Worm (Caenorhabditis elegans) whole organism, L2 larva: ENCODE measurements around the gene lsm-3.

ENCODE experiments used
- ama-1 ChIP-seq: fragments of 150-350 bp; optimal IDR thresholded peaks from 2 replicates; lab custom pipeline; 2018; ENCODE audit warnings: inconsistent platforms
- blmp-1 ChIP-seq: sonication (generic microtip); optimal IDR thresholded peaks from 2 replicates; lab custom pipeline; 2017; ENCODE audit warnings: missing genetic modification characterization, mild to moderate bottlenecking, missing compliant biosample characterization, antibody characterized with exemption, moderate library complexity; ENCODE audit not compliant: insufficient read depth
- ceh-16 ChIP-seq: fragments of 150-350 bp; optimal IDR thresholded peaks from 2 replicates; lab custom pipeline; 2014; ENCODE audit warnings: missing biosample characterization, missing genetic modification characterization
- elt-1 ChIP-seq: fragments of 150-350 bp; optimal IDR thresholded peaks from 2 replicates; lab custom pipeline; 2014; ENCODE audit warnings: missing biosample characterization, missing genetic modification characterization
- fos-1 ChIP-seq: fragments of 150-350 bp; optimal IDR thresholded peaks from 2 replicates; lab custom pipeline; 2014; ENCODE audit warnings: missing biosample characterization, missing genetic modification characterization
- lin-39 ChIP-seq: fragments of 150-350 bp; optimal IDR thresholded peaks from 2 replicates; lab custom pipeline; 2014; ENCODE audit warnings: missing biosample characterization, missing genetic modification reagents, missing genetic modification characterization
- lsy-2 ChIP-seq, 2 experiments: fragments of 150-350 bp in 1 of 2; sonication (generic microtip) in 1 of 2; optimal IDR thresholded peaks; 2 replicates each; lab custom pipeline; 2014 to 2017; ENCODE audit warnings: missing biosample characterization in 2 of 2, missing genetic modification characterization in 2 of 2
- nhr-25 ChIP-seq: fragments of 150-350 bp; sonication (generic microtip); optimal IDR thresholded peaks from 3 replicates; lab custom pipeline; 2014; ENCODE audit warnings: missing biosample characterization, missing genetic modification characterization
- skn-1 ChIP-seq: sonication (generic microtip); optimal IDR thresholded peaks from 2 replicates; lab custom pipeline; 2017; ENCODE audit warnings: missing biosample characterization, missing genetic modification characterization
- sma-3 ChIP-seq: sonication (generic microtip); optimal IDR thresholded peaks from 2 replicates; lab custom pipeline; 2016; ENCODE audit warnings: missing genetic modification reagents, missing genetic modification characterization, missing compliant biosample characterization
- snpc-4 ChIP-seq: fragments of 150-350 bp; optimal IDR thresholded peaks from 2 replicates; lab custom pipeline; 2014; ENCODE audit warnings: missing biosample characterization, missing genetic modification characterization

DNA sequence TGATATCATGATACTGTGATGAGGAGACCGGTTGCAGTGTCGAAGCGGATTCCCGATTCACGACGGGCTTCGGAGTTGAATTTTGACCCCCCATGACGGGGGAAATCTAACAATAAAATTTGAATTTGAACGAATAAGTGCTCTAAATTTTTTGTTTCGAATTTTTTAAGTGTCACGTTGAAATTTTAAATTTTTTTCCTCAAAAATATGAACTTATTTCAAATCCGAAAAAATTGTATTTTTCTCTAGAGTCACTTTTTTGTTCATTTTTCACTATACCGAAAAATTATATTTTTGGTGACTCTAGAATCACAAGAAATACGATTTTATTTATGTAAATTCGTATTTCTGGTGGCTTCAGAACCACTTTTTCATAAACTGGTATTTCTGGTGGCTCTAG is 28.5 kb upstream of the lsm-3 start, which contains the start of gene W02A2.8:
- TF ChIP-seq ceh-16 (tag; lab: Kevin White, UChicago) (no peak), ama-1 (no peak), lin-39 (no peak), snpc-4 (tag; lab: Kevin White, UChicago) (no peak), blmp-1 (tag; lab: Kevin White, UChicago) (no peak), sma-3 (no peak), fos-1 (tag; lab: Kevin White, UChicago) (no peak), lsy-2 (tag; optimal IDR thresholded peaks at IDR 0.05; lab: Kevin White, UChicago) (no peak), elt-1 (tag; lab: Kevin White, UChicago) (no peak), skn-1 (no peak), nhr-25 (tag; lab: Kevin White, UChicago) (no peak)
